Worm (Caenorhabditis elegans): ENCODE data around the gene srab-18.

The srab-18 gene

DNA sequence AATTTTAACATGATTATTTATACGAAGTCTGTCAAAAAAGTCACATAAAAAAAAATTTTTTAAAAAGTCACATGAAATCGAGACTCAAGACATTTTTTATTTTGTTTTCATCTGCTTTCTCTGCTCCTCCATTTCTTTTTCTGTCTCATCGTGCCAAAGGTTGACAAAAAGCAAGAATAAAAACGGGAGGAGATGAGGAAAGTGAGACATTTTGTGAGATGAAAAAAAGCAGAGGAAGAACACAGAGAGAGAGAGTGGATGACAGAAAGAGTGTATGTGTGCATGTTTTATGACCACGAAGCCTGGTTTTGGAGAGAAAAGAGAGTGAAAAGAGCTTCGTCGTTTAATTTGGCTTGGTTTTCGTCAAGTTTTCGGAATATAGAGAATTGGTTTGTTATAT is 17.4 kb downstream of the srab-18 start:
- no peak for TF ChIP-seq sox-2 (GFP tag; IDR thresholded peaks at IDR 0.05)
- TF ChIP-seq mec-3 (tag; optimal IDR thresholded peaks at IDR 0.05; ENCODE audit: borderline replicate concordance) = no peak
- no peak for TF ChIP-seq pros-1 (tag; optimal IDR thresholded peaks at IDR 0.05)
- no peak for TF ChIP-seq che-1 (tag; optimal IDR thresholded peaks at IDR 0.05)
- no peak for TF ChIP-seq tbx-7 (tag; optimal IDR thresholded peaks at IDR 0.05)
- no peak for TF ChIP-seq pqm-1 (tag; optimal IDR thresholded peaks at IDR 0.05)
- no peak for TF ChIP-seq hlh-13 (GFP tag; optimal IDR thresholded peaks at IDR 0.05)

ce11 chrV:9848576-9848975 is 22.7 kb downstream of the srab-18 start:
- no peak for TF ChIP-seq gmeb-2 (tag; optimal IDR thresholded peaks at IDR 0.05)
- no peak for TF ChIP-seq pat-9 (tag; optimal IDR thresholded peaks at IDR 0.05)
- no peak for TF ChIP-seq nhr-11 (tag; optimal IDR thresholded peaks at IDR 0.05)
- no peak for TF ChIP-seq hlh-6 (tag; optimal IDR thresholded peaks at IDR 0.05)
- TF ChIP-seq ahr-1 (tag; optimal IDR thresholded peaks at IDR 0.05) = no peak
- no peak for TF ChIP-seq fkh-10 (GFP tag; optimal IDR thresholded peaks at IDR 0.05)
- no peak for TF ChIP-seq ceh-34 (tag; optimal IDR thresholded peaks at IDR 0.05)
- TF ChIP-seq ztf-16 (tag; optimal IDR thresholded peaks at IDR 0.05) = no peak
- no peak for TF ChIP-seq rnt-1 (tag; optimal IDR thresholded peaks at IDR 0.05)
- TF ChIP-seq sox-4 (tag; optimal IDR thresholded peaks at IDR 0.05) = no peak
- TF ChIP-seq zip-5 (tag; optimal IDR thresholded peaks at IDR 0.05) = no peak
- no peak for TF ChIP-seq ceh-6 (GFP tag; optimal IDR thresholded peaks at IDR 0.05)
- no peak for TF ChIP-seq lim-6 (tag; optimal IDR thresholded peaks at IDR 0.05)
- no peak for TF ChIP-seq madf-2 (tag; optimal IDR thresholded peaks at IDR 0.05)
- no peak for TF ChIP-seq elt-4 (tag; optimal IDR thresholded peaks at IDR 0.05)
- TF ChIP-seq tbx-7 (tag; optimal IDR thresholded peaks at IDR 0.05) = no peak

DNA sequence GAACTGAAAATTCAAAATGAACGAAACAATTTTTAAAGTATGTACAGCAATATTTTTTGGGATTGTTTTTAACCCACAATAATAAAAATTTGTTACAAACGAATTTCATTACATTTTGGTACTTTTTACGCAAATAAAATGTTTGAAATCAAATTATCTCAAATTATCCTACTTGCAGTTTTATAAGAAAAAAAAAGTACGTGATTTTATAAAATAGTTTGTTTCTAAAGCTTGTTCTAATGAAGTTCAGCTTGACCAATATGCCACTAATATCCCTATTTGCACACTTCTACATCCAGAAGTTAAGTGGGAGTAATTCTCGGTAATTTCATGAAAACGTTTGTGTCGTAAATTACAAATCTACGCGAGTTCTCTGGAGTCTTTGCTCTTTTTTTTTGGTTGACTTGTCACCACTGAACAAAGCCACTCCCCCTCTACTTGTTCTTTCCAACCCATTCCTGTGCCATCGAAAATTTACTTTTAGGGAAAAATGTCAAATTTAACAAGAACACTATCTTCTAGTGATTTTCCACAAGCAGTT is 27.8 kb downstream of the srab-18 start, which contains the start of gene sru-8:
TSS of gene sru-8 (plus strand) at position 491 of the 541 bp plus-strand sequence.
- TF ChIP-seq ceh-19 (GFP tag; optimal IDR thresholded peaks at IDR 0.05) (no peak), ref-2 (tag; optimal IDR thresholded peaks at IDR 0.05) (no peak), ceh-30 (tag; optimal IDR thresholded peaks at IDR 0.05) (no peak), ceh-9 (tag; optimal IDR thresholded peaks at IDR 0.05) (no peak), ztf-16 (tag; optimal IDR thresholded peaks at IDR 0.05) (no peak), elt-4 (tag; optimal IDR thresholded peaks at IDR 0.05) (no peak), odd-2 (tag; optimal IDR thresholded peaks at IDR 0.05) (no peak), F13H6.1 (tag; optimal IDR thresholded peaks at IDR 0.05) (no peak)

- TF ChIP-seq ceh-9 (tag; optimal IDR thresholded peaks at IDR 0.05) = no peak
- TF ChIP-seq C38D4.7 (GFP tag; optimal IDR thresholded peaks at IDR 0.05) = no peak
- TF ChIP-seq hlh-30 (tag; optimal IDR thresholded peaks at IDR 0.05; ENCODE audit: insufficient read depth) = no peak
- no peak for TF ChIP-seq syd-9 (tag; optimal IDR thresholded peaks at IDR 0.05)
- TF ChIP-seq npax-4 (tag; optimal IDR thresholded peaks at IDR 0.05) = no peak
- TF ChIP-seq ceh-6 (GFP tag; optimal IDR thresholded peaks at IDR 0.05) = no peak
- TF ChIP-seq unc-42 (tag; optimal IDR thresholded peaks at IDR 0.05) = no peak
- no peak for TF ChIP-seq T23F11.4 (GFP tag; optimal IDR thresholded peaks at IDR 0.05)
- no peak for TF ChIP-seq Y22D7AL.16 (tag; optimal IDR thresholded peaks at IDR 0.05)
- no peak for TF ChIP-seq unc-55 (GFP tag; optimal IDR thresholded peaks at IDR 0.05)
- TF ChIP-seq elt-4 (tag; optimal IDR thresholded peaks at IDR 0.05) = no peak
- TF ChIP-seq ceh-19 (GFP tag; optimal IDR thresholded peaks at IDR 0.05) = no peak
- TF ChIP-seq sdc-2 (tag; optimal IDR thresholded peaks at IDR 0.05) = no peak
- no peak for TF ChIP-seq fkh-10 (GFP tag; optimal IDR thresholded peaks at IDR 0.05)
- TF ChIP-seq ahr-1 (tag; optimal IDR thresholded peaks at IDR 0.05) = no peak
Measured at ce11 chrV:9841376-9841775, 29.9 kb downstream of the srab-18 start, which contains the start of gene sru-36. Gene sru-36 (plus strand): TSS chrV:9841676.

Measured in whole organism, late embryonic.